Fruit fly (Drosophila melanogaster) whole organism, embryonic: Measurements from ENCODE around the gene Tomosyn.

ENCODE experiments used
- Awh ChIP-seq: fragments of 200-800 bp; sonication (Bioruptor generic); IDR thresholded peaks from 2 replicates; pipeline ENCODE4, ENCODE4 v1.3.6; 2022; ENCODE audit warnings: missing biosample characterization, missing genetic modification characterization
- CG11247 ChIP-seq: fragments of 200-800 bp; sonication (Bioruptor generic); IDR thresholded peaks from 2 replicates; pipeline ENCODE4 v1.3.6; 2022; ENCODE audit warnings: missing biosample characterization, missing genetic modification characterization
- CG1233 ChIP-seq: fragments of 200-800 bp; sonication (Bioruptor generic); optimal IDR thresholded peaks from 4 replicates; lab custom pipeline; 2018; ENCODE audit warnings: missing biosample characterization, mild to moderate bottlenecking, missing genetic modification characterization
- CG13894 ChIP-seq: fragments of 200-800 bp; sonication (Bioruptor generic); optimal IDR thresholded peaks from 3 replicates; lab custom pipeline; 2018; ENCODE audit warnings: missing biosample characterization, mild to moderate bottlenecking, missing genetic modification characterization, moderate library complexity
- CG1647 ChIP-seq: fragments of 200-800 bp; sonication (Bioruptor generic); optimal IDR thresholded peaks from 3 replicates; lab custom pipeline; 2016; ENCODE audit warnings: missing biosample characterization, missing genetic modification characterization
- CG16863 ChIP-seq: fragments of 200-800 bp; sonication (Bioruptor generic); optimal IDR thresholded peaks from 3 replicates; lab custom pipeline; 2016; ENCODE audit warnings: missing biosample characterization, missing genetic modification characterization
- CG17328 ChIP-seq: fragments of 200-800 bp; sonication (Bioruptor generic); IDR thresholded peaks from 2 replicates; pipeline ENCODE4 v1.3.6; 2022; ENCODE audit warnings: missing biosample characterization, missing genetic modification characterization
- CG2875 ChIP-seq: fragments of 200-800 bp; sonication (Bioruptor generic); optimal IDR thresholded peaks from 2 replicates; lab custom pipeline; 2017; ENCODE audit warnings: missing biosample characterization, mild to moderate bottlenecking, missing genetic modification characterization, missing genetic modification reagents
- CG3281 ChIP-seq: fragments of 200-800 bp; sonication (Bioruptor generic); optimal IDR thresholded peaks from 3 replicates; lab custom pipeline; 2017; ENCODE audit warnings: missing biosample characterization, mild to moderate bottlenecking, missing genetic modification characterization
- CG33557 ChIP-seq: fragments of 200-800 bp; sonication (Bioruptor generic); optimal IDR thresholded peaks from 2 replicates; lab custom pipeline; 2019; ENCODE audit warnings: missing biosample characterization, mild to moderate bottlenecking, missing genetic modification characterization, moderate library complexity
- CG3726 ChIP-seq: fragments of 200-800 bp; sonication (Bioruptor generic); IDR thresholded peaks from 3 replicates; pipeline ENCODE4, ENCODE4 v1.3.6; 2022; ENCODE audit warnings: missing biosample characterization, missing genetic modification characterization
- CG4360 ChIP-seq: fragments of 200-800 bp; sonication (Bioruptor generic); IDR thresholded peaks from 2 replicates; pipeline ENCODE4 v1.3.6; 2022; ENCODE audit warnings: missing biosample characterization, missing genetic modification characterization
- CG5180 ChIP-seq: fragments of 200-800 bp; sonication (Bioruptor generic); optimal IDR thresholded peaks from 3 replicates; lab custom pipeline; 2017; ENCODE audit warnings: missing biosample characterization, missing genetic modification characterization, mild to moderate bottlenecking, moderate library complexity, missing genetic modification reagents
- CG6689 ChIP-seq: fragments of 200-800 bp; sonication (Bioruptor generic); IDR thresholded peaks from 2 replicates; pipeline ENCODE4 v1.3.6; 2022; ENCODE audit warnings: missing biosample characterization, missing genetic modification characterization
- CG7786 ChIP-seq: fragments of 200-800 bp; sonication (Bioruptor generic); optimal IDR thresholded peaks from 2 replicates; lab custom pipeline; 2016; ENCODE audit warnings: missing biosample characterization, missing genetic modification characterization
- CG7839 ChIP-seq: fragments of 200-800 bp; sonication (Bioruptor generic); optimal IDR thresholded peaks from 3 replicates; lab custom pipeline; 2018; ENCODE audit warnings: missing biosample characterization, mild to moderate bottlenecking, missing genetic modification characterization, moderate library complexity
- CG8359 ChIP-seq: fragments of 200-800 bp; sonication (Bioruptor generic); optimal IDR thresholded peaks from 2 replicates; lab custom pipeline; 2017; ENCODE audit warnings: missing biosample characterization, mild to moderate bottlenecking, missing genetic modification characterization, borderline replicate concordance
- CG9437 ChIP-seq: fragments of 200-800 bp; sonication (Bioruptor generic); optimal IDR thresholded peaks from 2 replicates; lab custom pipeline; 2018; ENCODE audit warnings: missing biosample characterization, mild to moderate bottlenecking, missing genetic modification characterization
- CG9876 ChIP-seq: fragments of 200-800 bp; sonication (Bioruptor generic); optimal IDR thresholded peaks from 2 replicates; lab custom pipeline; 2016; ENCODE audit warnings: missing biosample characterization, missing genetic modification characterization
- CrebB ChIP-seq: fragments of 200-800 bp; sonication (Bioruptor generic); optimal IDR thresholded peaks from 3 replicates; lab custom pipeline; 2018; ENCODE audit warnings: missing biosample characterization, mild to moderate bottlenecking, missing genetic modification characterization
- D19B ChIP-seq: fragments of 200-800 bp; sonication (Bioruptor generic); optimal IDR thresholded peaks from 2 replicates; lab custom pipeline; 2017; ENCODE audit warnings: missing biosample characterization, mild to moderate bottlenecking, missing genetic modification characterization
- HLH54F ChIP-seq: fragments of 200-800 bp; sonication (Bioruptor generic); optimal IDR thresholded peaks from 3 replicates; lab custom pipeline; 2016; ENCODE audit warnings: missing biosample characterization, missing genetic modification characterization
- Hmx ChIP-seq: fragments of 200-800 bp; sonication (Bioruptor generic); optimal IDR thresholded peaks from 2 replicates; lab custom pipeline; 2016; ENCODE audit warnings: missing biosample characterization, missing genetic modification characterization
- Nf-YC ChIP-seq: fragments of 200-800 bp; optimal IDR thresholded peaks from 3 replicates; lab custom pipeline; 2019; ENCODE audit warnings: missing biosample characterization, mild to moderate bottlenecking, missing genetic modification characterization, moderate library complexity
- Sox102F ChIP-seq: fragments of 200-800 bp; sonication (Bioruptor generic); optimal IDR thresholded peaks from 2 replicates; lab custom pipeline; 2018; ENCODE audit warnings: missing biosample characterization, mild to moderate bottlenecking, missing genetic modification characterization, moderate library complexity
- Stat92E ChIP-seq, 3 experiments: fragments of >200 bp in 2 of 3; fragments of 200-800 bp in 1 of 3; sonication (Bioruptor generic) in 1 of 3; optimal IDR thresholded peaks; 2 replicates each; lab custom pipeline; 2017 to 2019; ENCODE audit warnings: missing biosample characterization in 3 of 3, missing genetic modification characterization in 3 of 3, mild to moderate bottlenecking in 1 of 3, moderate library complexity in 1 of 3
- Trl ChIP-seq, 3 experiments: fragments of >200 bp in 2 of 3; fragments of 200-800 bp in 1 of 3; sonication (Bioruptor generic) in 1 of 3; optimal IDR thresholded peaks; 2 replicates in 1 of 3; 3 replicates in 2 of 3; lab custom pipeline; 2016 to 2017; ENCODE audit warnings: missing biosample characterization in 1 of 3, missing genetic modification characterization in 1 of 3
- YL-1 ChIP-seq: fragments of 200-800 bp; sonication (Bioruptor generic); optimal IDR thresholded peaks from 3 replicates; lab custom pipeline; 2017; ENCODE audit warnings: missing biosample characterization, mild to moderate bottlenecking, missing genetic modification characterization
- cg ChIP-seq: fragments of 200-800 bp; sonication (Bioruptor generic); optimal IDR thresholded peaks from 3 replicates; lab custom pipeline; 2019; ENCODE audit warnings: missing biosample characterization, mild to moderate bottlenecking, missing genetic modification characterization, moderate library complexity
- crp ChIP-seq, 2 experiments: fragments of 200-800 bp; sonication (Bioruptor generic); optimal IDR thresholded peaks; 2 replicates in 1 of 2; 3 replicates in 1 of 2; lab custom pipeline; 2017; ENCODE audit warnings: missing biosample characterization in 2 of 2, missing genetic modification characterization in 2 of 2, mild to moderate bottlenecking in 1 of 2, moderate library complexity in 1 of 2
- dati ChIP-seq: fragments of 200-800 bp; sonication (Bioruptor generic); IDR thresholded peaks from 2 replicates; pipeline ENCODE4 v1.3.6; 2022; ENCODE audit warnings: missing biosample characterization, missing genetic modification characterization
- esg ChIP-seq: fragments of 200-800 bp; sonication (Bioruptor generic); conservative IDR thresholded peaks from 2 replicates; pipeline ENCODE4 v1.3.6; 2022; ENCODE audit warnings: missing biosample characterization, missing genetic modification characterization
- grau ChIP-seq: fragments of 200-800 bp; optimal IDR thresholded peaks from 3 replicates; lab custom pipeline; 2019; ENCODE audit warnings: missing biosample characterization, mild to moderate bottlenecking, missing genetic modification characterization, moderate library complexity
- ind ChIP-seq: fragments of 200-800 bp; sonication (Bioruptor generic); optimal IDR thresholded peaks from 3 replicates; lab custom pipeline; 2016; ENCODE audit warnings: missing biosample characterization, missing genetic modification characterization
- lab ChIP-seq: fragments of 200-800 bp; sonication (Bioruptor generic); optimal IDR thresholded peaks from 3 replicates; lab custom pipeline; 2017; ENCODE audit warnings: missing biosample characterization, missing genetic modification characterization, mild to moderate bottlenecking, moderate library complexity, missing genetic modification reagents
- lov ChIP-seq, 2 experiments: fragments of 200-800 bp in 1 of 2; fragments of >200 bp in 1 of 2; sonication (Bioruptor generic) in 1 of 2; IDR thresholded peaks in 1 of 2; optimal IDR thresholded peaks in 1 of 2; 2 replicates in 1 of 2; 3 replicates in 1 of 2; pipeline versions ENCODE4 v1.3.6 to Lab custom; 2017 to 2022; ENCODE audit warnings: missing biosample characterization in 1 of 2, missing genetic modification characterization in 1 of 2
- nmo ChIP-seq: fragments of 200-800 bp; sonication (Bioruptor generic); optimal IDR thresholded peaks from 2 replicates; lab custom pipeline; 2018; ENCODE audit warnings: missing biosample characterization, mild to moderate bottlenecking, missing genetic modification characterization, moderate library complexity
- pzg ChIP-seq: fragments of 200-800 bp; sonication (Bioruptor generic); optimal IDR thresholded peaks from 3 replicates; lab custom pipeline; 2018; ENCODE audit warnings: missing biosample characterization, mild to moderate bottlenecking, missing genetic modification characterization, moderate library complexity
- rib ChIP-seq: fragments of 200-800 bp; sonication (Bioruptor generic); IDR thresholded peaks from 2 replicates; pipeline ENCODE4 v1.3.6; 2022; ENCODE audit warnings: missing biosample characterization, missing genetic modification characterization
- sc ChIP-seq, 3 experiments: fragments of >200 bp in 2 of 3; fragments of 200-800 bp in 1 of 3; sonication (Bioruptor generic) in 1 of 3; optimal IDR thresholded peaks; 2 replicates in 2 of 3; 3 replicates in 1 of 3; lab custom pipeline; 2017; ENCODE audit warnings: mild to moderate bottlenecking in 1 of 3, missing biosample characterization in 1 of 3, missing genetic modification characterization in 1 of 3, missing genetic modification reagents in 1 of 3
- slbo ChIP-seq: fragments of 200-800 bp; sonication (Bioruptor generic); IDR thresholded peaks from 2 replicates; pipeline ENCODE4 v1.3.6; 2022; ENCODE audit warnings: missing biosample characterization, missing genetic modification characterization
- sug ChIP-seq: fragments of 200-800 bp; optimal IDR thresholded peaks from 2 replicates; lab custom pipeline; 2019; ENCODE audit warnings: missing biosample characterization, mild to moderate bottlenecking, missing genetic modification characterization, moderate library complexity
- tgo ChIP-seq: fragments of 200-800 bp; sonication (Bioruptor generic); IDR thresholded peaks from 3 replicates; pipeline ENCODE4 v1.3.6; 2022; ENCODE audit warnings: missing biosample characterization, missing genetic modification characterization
- tin ChIP-seq: fragments of 200-800 bp; sonication (Bioruptor generic); optimal IDR thresholded peaks from 3 replicates; lab custom pipeline; 2016; ENCODE audit warnings: missing biosample characterization, missing genetic modification characterization
- trh ChIP-seq: fragments of 200-800 bp; sonication (Bioruptor generic); optimal IDR thresholded peaks from 2 replicates; lab custom pipeline; 2016; ENCODE audit warnings: missing biosample characterization, missing genetic modification characterization
- zfh1 ChIP-seq: fragments of 200-800 bp; sonication (Bioruptor generic); IDR thresholded peaks from 3 replicates; pipeline ENCODE4 v1.3.6; 2022; ENCODE audit warnings: missing biosample characterization, missing genetic modification characterization

Gene Tomosyn

DNA sequence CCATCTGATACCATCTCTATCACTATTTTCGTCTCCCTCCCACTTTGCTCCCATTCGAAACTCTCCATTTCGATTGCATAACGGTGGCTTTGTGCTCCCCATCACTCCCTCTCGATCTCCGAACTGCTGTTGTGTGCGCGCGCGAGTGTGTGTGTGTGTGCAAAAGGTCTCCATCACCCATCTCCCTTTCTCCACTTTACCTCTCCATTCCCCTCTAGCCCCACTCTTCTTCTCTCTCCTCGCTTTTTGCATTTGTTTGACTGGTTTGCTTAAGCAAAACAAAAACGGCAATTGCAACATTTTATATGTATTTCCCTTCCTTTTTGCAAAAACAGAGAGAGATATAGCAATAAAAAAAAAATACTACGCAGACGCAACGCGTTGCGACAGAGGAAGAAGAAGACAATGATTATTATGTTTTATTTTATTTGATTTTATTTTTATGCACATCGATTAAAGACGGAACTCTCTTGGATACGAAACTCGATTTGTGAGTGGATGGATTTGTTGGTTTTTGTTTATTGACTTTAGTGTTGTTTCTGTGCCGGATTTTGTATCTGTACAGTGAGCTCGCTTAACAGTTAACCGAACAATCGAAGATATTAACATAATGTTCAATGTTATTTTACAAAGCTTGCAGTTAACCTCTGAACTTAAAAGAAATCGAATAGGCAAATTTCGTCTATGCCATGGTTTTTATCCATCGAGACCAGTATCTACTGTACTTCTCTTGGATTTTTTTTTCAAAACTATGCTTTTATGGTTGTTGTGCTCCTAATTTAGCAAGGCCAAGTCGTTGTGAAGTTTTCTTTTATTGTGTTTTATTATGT lies 38.5 kb downstream of the Tomosyn start (continued):
- TF ChIP-seq CG17328 (GFP tag; lab: Robert Waterston, UW), result peak; percentile 48; the same call in 1 of the 2 replicates
- peak; percentile 80 for TF ChIP-seq CG7839 (tag; lab: Kevin White, UChicago)
- peak; percentile 68 for TF ChIP-seq HLH54F (GFP tag; lab: Kevin White, UChicago)
- peak; percentile 36 for TF ChIP-seq CG9437 (GFP tag; lab: Kevin White, UChicago)
- TF ChIP-seq CG5180 (GFP tag; lab: Kevin White, UChicago), result peak; percentile 28
- no peak for TF ChIP-seq CG4360
- no peak for TF ChIP-seq CG3726
- TF ChIP-seq CG7786 (GFP tag; lab: Kevin White, UChicago), result peak; percentile 76
- TF ChIP-seq Sox102F (GFP tag; lab: Kevin White, UChicago), result peak; percentile 61
- peak; percentile 85 for TF ChIP-seq slbo (GFP tag; lab: Robert Waterston, UW)
- peak; percentile 52 for TF ChIP-seq Nf-YC (tag; lab: Kevin White, UChicago)
- peak; percentile 66 for TF ChIP-seq CG6689 (GFP tag; lab: Robert Waterston, UW)
- TF ChIP-seq ind (GFP tag; lab: Kevin White, UChicago), result peak; percentile 72
- TF ChIP-seq Trl (optimal IDR thresholded peaks at IDR 0.05; lab: Kevin White, UChicago), result no peak
- peak; percentile 56 for TF ChIP-seq Trl (GFP tag; optimal IDR thresholded peaks at IDR 0.05; lab: Kevin White, UChicago)
- peak; percentile 61 for TF ChIP-seq sug (tag; lab: Kevin White, UChicago)
- TF ChIP-seq lov (optimal IDR thresholded peaks at IDR 0.05; lab: Kevin White, UChicago), result no peak
- 0 out of 3 replicates have a peak, but pooled peaks have one; percentile 45 for TF ChIP-seq lov (GFP tag; IDR thresholded peaks at IDR 0.05; lab: Robert Waterston, UW)
- TF ChIP-seq tin (GFP tag; lab: Kevin White, UChicago), result peak; percentile 64
- TF ChIP-seq CG9876 (GFP tag; lab: Kevin White, UChicago), result peak; percentile 16
- no peak for TF ChIP-seq crp (GFP tag; optimal IDR thresholded peaks at IDR 0.05; lab: Kevin White, UChicago)
- TF ChIP-seq lab (GFP tag; lab: Kevin White, UChicago), result peak; percentile 84
- TF ChIP-seq Stat92E (GFP tag; optimal IDR thresholded peaks at IDR 0.05; lab: Kevin White, UChicago), result no peak
- peak; percentile 23 for TF ChIP-seq CG13894 (tag; lab: Kevin White, UChicago)
- TF ChIP-seq Awh (GFP tag; lab: Robert Waterston, UW), result no peak
- TF ChIP-seq grau, result peak; percentile 95
- peak; percentile 76 for TF ChIP-seq tgo
- no peak for TF ChIP-seq sc (optimal IDR thresholded peaks at IDR 0.05; lab: Kevin White, UChicago)
- no peak for TF ChIP-seq sc (GFP tag; optimal IDR thresholded peaks at IDR 0.05; lab: Kevin White, UChicago)
- TF ChIP-seq pzg (GFP tag; lab: Kevin White, UChicago), result no peak
- peak; percentile 50; the same call in 1 of the 2 replicates for TF ChIP-seq dati (GFP tag; lab: Robert Waterston, UW)
- TF ChIP-seq nmo, result peak; percentile 42
- no peak for TF ChIP-seq Hmx (GFP tag; lab: Kevin White, UChicago)
- TF ChIP-seq D19B (GFP tag; lab: Kevin White, UChicago), result peak; percentile 52
- no peak for TF ChIP-seq YL-1 (GFP tag; lab: Kevin White, UChicago)
- peak; percentile 27 for TF ChIP-seq cg
- TF ChIP-seq rib (GFP tag; lab: Robert Waterston, UW), result no peak
- peak; percentile 75 for TF ChIP-seq CG3281 (GFP tag; lab: Kevin White, UChicago)
- no peak for TF ChIP-seq CG1233 (GFP tag; lab: Kevin White, UChicago)
- peak; percentile 33 for TF ChIP-seq CG1647 (GFP tag; lab: Kevin White, UChicago)
- no peak for TF ChIP-seq trh (GFP tag; lab: Kevin White, UChicago)
- TF ChIP-seq CG11247, result peak; percentile 62
- peak; percentile 52 for TF ChIP-seq CG16863 (GFP tag; lab: Kevin White, UChicago)
- peak; percentile 67 for TF ChIP-seq esg (GFP tag; lab: Robert Waterston, UW)
- TF ChIP-seq zfh1 (GFP tag; lab: Robert Waterston, UW), result peak; percentile 72; the same call in 2 of the 3 replicates
- peak; percentile 64 for TF ChIP-seq CrebB
- TF ChIP-seq CG33557 (GFP tag; lab: Kevin White, UChicago), result peak; percentile 26
- no peak for TF ChIP-seq CG8359 (GFP tag; lab: Kevin White, UChicago)
- TF ChIP-seq CG2875, result no peak
